Fruit fly (Drosophila melanogaster): Measurements from ENCODE around the gene Nt5a.
A peak's percentile ranks its signal among the peaks of the same experiment; 100 is the strongest.

Gene Nt5a

dm6 chr3L:1334571-1335427 is 27.6 kb upstream of the Nt5a start, which contains the start of the genes Hmbs and CG2211 (continued):
- TF ChIP-seq esg (GFP tag; conservative IDR thresholded peaks at IDR 0.05) (peak; percentile 75), CG4404 (GFP tag; IDR thresholded peaks at IDR 0.05) (peak; percentile 78), dysf (GFP tag; IDR thresholded peaks at IDR 0.05) (peak; percentile 89), eve (GFP tag; optimal IDR thresholded peaks at IDR 0.05) (no peak), fru (optimal IDR thresholded peaks at IDR 0.05) (no peak), gro (GFP tag; optimal IDR thresholded peaks at IDR 0.05) (peak; percentile 89), cwo (GFP tag; optimal IDR thresholded peaks at IDR 0.05) (peak; percentile 78), Bteb2 (GFP tag; optimal IDR thresholded peaks at IDR 0.05) (peak; percentile 83), grn (GFP tag; optimal IDR thresholded peaks at IDR 0.05) (peak; percentile 32), mirr (GFP tag; optimal IDR thresholded peaks at IDR 0.05) (peak; percentile 80), CG2889 (GFP tag; IDR thresholded peaks at IDR 0.05) (peak; percentile 76; the same call in 2 of the 3 replicates), phol (tag; optimal IDR thresholded peaks at IDR 0.05) (peak; percentile 95), Dbx (GFP tag; IDR thresholded peaks at IDR 0.05) (peak; percentile 91), CG10267 (tag; optimal IDR thresholded peaks at IDR 0.05) (peak; percentile 88), ro (GFP tag; IDR thresholded peaks at IDR 0.05) (no peak), scrt (GFP tag; optimal IDR thresholded peaks at IDR 0.05) (peak; percentile 72), Lim3 (GFP tag; IDR thresholded peaks at IDR 0.05) (no peak; the same call in 1 of the 2 replicates), unpg (GFP tag; optimal IDR thresholded peaks at IDR 0.05) (peak; percentile 78), peb (GFP tag; IDR thresholded peaks at IDR 0.05) (peak; percentile 74), tin (GFP tag; optimal IDR thresholded peaks at IDR 0.05) (peak; percentile 92), CG10565 (GFP tag; optimal IDR thresholded peaks at IDR 0.05) (peak; percentile 73), nom (GFP tag; optimal IDR thresholded peaks at IDR 0.05) (peak; percentile 29), fu2 (GFP tag; optimal IDR thresholded peaks at IDR 0.05) (peak; percentile 84), wek (GFP tag; optimal IDR thresholded peaks at IDR 0.05) (peak; percentile 28), HLHmδ (GFP tag; optimal IDR thresholded peaks at IDR 0.05) (peak; percentile 65), Optix (GFP tag; IDR thresholded peaks at IDR 0.05) (peak; percentile 59; the same call in 2 of the 3 replicates), CG18599 (GFP tag; optimal IDR thresholded peaks at IDR 0.05) (peak; percentile 91), CG4424 (GFP tag; optimal IDR thresholded peaks at IDR 0.05) (peak; percentile 92), HLH4C (GFP tag; IDR thresholded peaks at IDR 0.05; ENCODE audit: partially characterized antibody) (peak; percentile 37; the same call in 1 of the 3 replicates), CG14441 (GFP tag; IDR thresholded peaks at IDR 0.05) (peak; percentile 83), CG17802 (tag; optimal IDR thresholded peaks at IDR 0.05) (peak; percentile 70), slou (GFP tag; optimal IDR thresholded peaks at IDR 0.05) (peak; percentile 60), NK7.1 (GFP tag; optimal IDR thresholded peaks at IDR 0.05) (peak; percentile 58), Dp (GFP tag; optimal IDR thresholded peaks at IDR 0.05) (peak; percentile 62), gsb (GFP tag; IDR thresholded peaks at IDR 0.05) (peak; percentile 50; the same call in 1 of the 2 replicates), CG15073 (GFP tag; optimal IDR thresholded peaks at IDR 0.05) (no peak), amos (GFP tag; IDR thresholded peaks at IDR 0.05; ENCODE audit: partially characterized antibody) (peak; percentile 50), Awh (GFP tag; IDR thresholded peaks at IDR 0.05) (peak; percentile 82), Drgx (GFP tag; IDR thresholded peaks at IDR 0.05) (peak; percentile 79), Mrtf (GFP tag; IDR thresholded peaks at IDR 0.05) (peak; percentile 86), CG4360 (GFP tag; IDR thresholded peaks at IDR 0.05) (peak; percentile 66; the same call in 1 of the 2 replicates), mam (GFP tag; optimal IDR thresholded peaks at IDR 0.05) (peak; percentile 91), Hey (tag; optimal IDR thresholded peaks at IDR 0.05) (peak; percentile 40), CG7987 (GFP tag; optimal IDR thresholded peaks at IDR 0.05) (peak; percentile 73), Spps (tag; optimal IDR thresholded peaks at IDR 0.05) (peak; percentile 73), CG14014 (GFP tag; IDR thresholded peaks at IDR 0.05) (peak; percentile 87), pb (GFP tag; optimal IDR thresholded peaks at IDR 0.05) (peak; percentile 18), CG1603 (tag; optimal IDR thresholded peaks at IDR 0.05) (peak; percentile 82), maf-S (GFP tag; optimal IDR thresholded peaks at IDR 0.05) (peak; percentile 85)
